Fruit fly (Drosophila melanogaster) whole organism, pupa: ENCODE measurements around the gene CG43165.

Experiments used
- CG10348 ChIP-seq: fragments of 200-800 bp; sonication (Bioruptor generic); IDR thresholded peaks from 2 replicates; pipeline ENCODE4 v1.3.6; 2022; ENCODE audit warnings: missing biosample characterization, missing genetic modification characterization
- CG12605 ChIP-seq: fragments of 200-800 bp; sonication (Bioruptor generic); IDR thresholded peaks from 2 replicates; pipeline ENCODE4 v1.3.6; 2022; ENCODE audit warnings: missing biosample characterization, missing genetic modification characterization
- CG13204 ChIP-seq: fragments of 200-800 bp; sonication (Bioruptor generic); optimal IDR thresholded peaks from 2 replicates; lab custom pipeline; 2018; ENCODE audit warnings: missing biosample characterization, mild to moderate bottlenecking, missing genetic modification characterization, moderate library complexity
- CG14655 ChIP-seq: fragments of 200-800 bp; sonication (Bioruptor generic); optimal IDR thresholded peaks from 3 replicates; lab custom pipeline; 2017; ENCODE audit warnings: mild to moderate bottlenecking, missing biosample characterization, missing genetic modification reagents, missing genetic modification characterization
- CG15710 ChIP-seq: fragments of 200-800 bp; sonication (Bioruptor generic); optimal IDR thresholded peaks from 2 replicates; lab custom pipeline; 2018; ENCODE audit warnings: missing biosample characterization, mild to moderate bottlenecking, missing genetic modification characterization, moderate library complexity
- CG17806 ChIP-seq: fragments of 200-800 bp; sonication (Bioruptor generic); optimal IDR thresholded peaks from 2 replicates; lab custom pipeline; 2018; ENCODE audit warnings: missing biosample characterization, mild to moderate bottlenecking, missing genetic modification characterization, moderate library complexity
- CG32121 ChIP-seq: fragments of 200-800 bp; sonication (Bioruptor generic); IDR thresholded peaks from 2 replicates; pipeline ENCODE4 v1.3.6; 2022; ENCODE audit warnings: missing biosample characterization, missing genetic modification characterization
- CG34367 ChIP-seq: fragments of 200-800 bp; sonication (Bioruptor generic); optimal IDR thresholded peaks from 2 replicates; lab custom pipeline; 2018; ENCODE audit warnings: missing biosample characterization, mild to moderate bottlenecking, missing genetic modification characterization
- CG4496 ChIP-seq: fragments of 200-800 bp; sonication (Bioruptor generic); IDR thresholded peaks from 3 replicates; pipeline ENCODE4 v1.3.6; 2022; ENCODE audit warnings: missing biosample characterization, missing genetic modification characterization
- CG8159 ChIP-seq: fragments of 200-800 bp; sonication (Bioruptor generic); optimal IDR thresholded peaks from 3 replicates; lab custom pipeline; 2018; ENCODE audit warnings: missing biosample characterization, mild to moderate bottlenecking, missing genetic modification characterization, moderate library complexity
- CG8301 ChIP-seq: fragments of 200-800 bp; sonication (Bioruptor generic); optimal IDR thresholded peaks from 2 replicates; lab custom pipeline; 2018; ENCODE audit warnings: missing biosample characterization, mild to moderate bottlenecking, missing genetic modification characterization
- CG9948 ChIP-seq: fragments of 200-800 bp; sonication (Bioruptor generic); optimal IDR thresholded peaks from 2 replicates; lab custom pipeline; 2018; ENCODE audit warnings: missing biosample characterization, mild to moderate bottlenecking, missing genetic modification characterization, moderate library complexity
- D1 ChIP-seq: fragments of 200-800 bp; sonication (Bioruptor generic); optimal IDR thresholded peaks from 2 replicates; lab custom pipeline; 2018; ENCODE audit warnings: missing biosample characterization, mild to moderate bottlenecking, missing genetic modification characterization, moderate library complexity
- EcR ChIP-seq: fragments of 200-800 bp; sonication (Bioruptor generic); optimal IDR thresholded peaks from 3 replicates; lab custom pipeline; 2019; ENCODE audit warnings: missing biosample characterization, missing genetic modification characterization, mild to moderate bottlenecking, moderate library complexity, missing genetic modification reagents
- Ets98B ChIP-seq: fragments of 200-800 bp; sonication (Bioruptor generic); IDR thresholded peaks from 2 replicates; pipeline ENCODE4 v1.3.6; 2022; ENCODE audit warnings: missing biosample characterization, missing genetic modification characterization
- Pif1A ChIP-seq: fragments of 200-800 bp; sonication (Bioruptor generic); optimal IDR thresholded peaks from 3 replicates; lab custom pipeline; 2016; ENCODE audit warnings: missing biosample characterization, missing genetic modification characterization
- Pif1B ChIP-seq: fragments of 200-800 bp; sonication (Bioruptor generic); optimal IDR thresholded peaks from 3 replicates; lab custom pipeline; 2016; ENCODE audit warnings: missing biosample characterization, missing genetic modification characterization
- Snoo ChIP-seq: fragments of 200-800 bp; sonication (Bioruptor generic); optimal IDR thresholded peaks from 3 replicates; lab custom pipeline; 2017; ENCODE audit warnings: missing biosample characterization, mild to moderate bottlenecking, missing genetic modification characterization, inconsistent platforms
- fd96Ca ChIP-seq: fragments of 200-800 bp; sonication (Bioruptor generic); IDR thresholded peaks from 3 replicates; pipeline ENCODE4 v1.3.6; 2022; ENCODE audit warnings: missing biosample characterization, missing genetic modification characterization
- gl ChIP-seq: fragments of 200-800 bp; sonication (Bioruptor generic); optimal IDR thresholded peaks from 2 replicates; lab custom pipeline; 2018; ENCODE audit warnings: missing biosample characterization, mild to moderate bottlenecking, missing genetic modification characterization
- rn ChIP-seq: fragments of 200-800 bp; sonication (Bioruptor generic); IDR thresholded peaks from 2 replicates; pipeline ENCODE4 v1.3.6; 2022; ENCODE audit warnings: missing biosample characterization, missing genetic modification characterization

Gene CG43165

dm6 chr2L:3705438-3705921, 10.7 kb upstream of the CG43165 start, which contains the start of gene CG31778:
Gene CG31778, minus strand, starts transcription at chr2L:3705488.
- TF ChIP-seq gl (tag; lab: Kevin White, UChicago) (peak; percentile 45), CG13204 (GFP tag; lab: Kevin White, UChicago) (peak; percentile 15), D1 (tag; lab: Kevin White, UChicago) (no peak), CG8301 (peak; percentile 70), Pif1A (GFP tag; lab: Kevin White, UChicago) (peak; percentile 56), CG4496 (GFP tag; lab: Robert Waterston, UW) (peak; percentile 87), CG32121 (GFP tag; lab: Robert Waterston, UW) (peak; percentile 76), CG10348 (GFP tag; lab: Robert Waterston, UW) (no peak), CG12605 (GFP tag; lab: Robert Waterston, UW) (peak; percentile 58), Pif1B (GFP tag; lab: Kevin White, UChicago) (peak; percentile 58), CG8159 (tag; lab: Kevin White, UChicago) (peak; percentile 77), CG15710 (peak; percentile 80), Ets98B (GFP tag; lab: Robert Waterston, UW) (peak; percentile 84), rn (GFP tag; lab: Robert Waterston, UW) (peak; percentile 36; the same call in 1 of the 2 replicates), CG34367 (tag; lab: Kevin White, UChicago) (peak; percentile 74), fd96Ca (GFP tag; lab: Robert Waterston, UW) (peak; percentile 69), CG14655 (GFP tag; lab: Kevin White, UChicago) (peak; percentile 73), CG17806 (tag; lab: Kevin White, UChicago) (peak; percentile 81), CG9948 (peak; percentile 60), Snoo (tag; lab: Kevin White, UChicago) (peak; percentile 79), EcR (GFP tag; lab: Kevin White, UChicago) (no peak)

dm6 chr2L:3703260-3703659, 8.4 kb upstream of the CG43165 start, which contains the start of gene CG2816:
Gene CG2816, plus strand, starts transcription at chr2L:3703659.
- TF ChIP-seq CG34367 (tag; lab: Kevin White, UChicago) (peak; percentile 47), Pif1A (GFP tag; lab: Kevin White, UChicago) (peak; percentile 82), Pif1B (GFP tag; lab: Kevin White, UChicago) (peak; percentile 81), CG12605 (GFP tag; lab: Robert Waterston, UW) (peak; percentile 91), CG15710 (no peak), Snoo (tag; lab: Kevin White, UChicago) (peak; percentile 72), CG8301 (peak; percentile 85), CG4496 (GFP tag; lab: Robert Waterston, UW) (peak; percentile 96), gl (tag; lab: Kevin White, UChicago) (no peak), rn (GFP tag; lab: Robert Waterston, UW) (peak; percentile 91), fd96Ca (GFP tag; lab: Robert Waterston, UW) (peak; percentile 97), EcR (GFP tag; lab: Kevin White, UChicago) (no peak), CG32121 (GFP tag; lab: Robert Waterston, UW) (peak; percentile 96), CG10348 (GFP tag; lab: Robert Waterston, UW) (peak; percentile 90), CG14655 (GFP tag; lab: Kevin White, UChicago) (peak; percentile 89), CG8159 (tag; lab: Kevin White, UChicago) (no peak), CG13204 (GFP tag; lab: Kevin White, UChicago) (no peak), CG9948 (no peak), Ets98B (GFP tag; lab: Robert Waterston, UW) (peak; percentile 96), CG17806 (tag; lab: Kevin White, UChicago) (peak; percentile 69), D1 (tag; lab: Kevin White, UChicago) (no peak)

- TF ChIP-seq rn (GFP tag; lab: Robert Waterston, UW) (no peak), CG4496 (GFP tag; lab: Robert Waterston, UW) (no peak), Ets98B (GFP tag; lab: Robert Waterston, UW) (no peak), D1 (tag; lab: Kevin White, UChicago) (no peak), CG8301 (no peak), CG9948 (no peak)
Measured at dm6 chr2L:3701526-3701925, 6.7 kb upstream of the CG43165 start, which contains the start of gene CG43145. Gene CG43145, plus strand, starts transcription at chr2L:3701826.

dm6 chr2L:3700990-3701389, 6.2 kb upstream of the CG43165 start, which contains the start of gene CG42467:
Gene CG42467, plus strand, starts transcription at chr2L:3701290.
- TF ChIP-seq CG34367 (tag; lab: Kevin White, UChicago) (no peak), fd96Ca (GFP tag; lab: Robert Waterston, UW) (no peak), Ets98B (GFP tag; lab: Robert Waterston, UW) (no peak), CG14655 (GFP tag; lab: Kevin White, UChicago) (no peak), CG15710 (no peak), CG32121 (GFP tag; lab: Robert Waterston, UW) (no peak)
- TF ChIP-seq, all 21 proteins: peak for 0

dm6 chr2L:3700374-3700773, 5.6 kb upstream of the CG43165 start, which contains the start of gene Sfp24C1:
Gene Sfp24C1, plus strand, starts transcription at chr2L:3700674.
- no peak for TF ChIP-seq CG32121 (GFP tag; lab: Robert Waterston, UW)
- no peak for TF ChIP-seq CG10348 (GFP tag; lab: Robert Waterston, UW)
- TF ChIP-seq CG17806 (tag; lab: Kevin White, UChicago) = no peak
- TF ChIP-seq CG9948 = no peak
- no peak for TF ChIP-seq CG14655 (GFP tag; lab: Kevin White, UChicago)
- TF ChIP-seq CG8159 (tag; lab: Kevin White, UChicago) = no peak
- no peak for TF ChIP-seq Snoo (tag; lab: Kevin White, UChicago)
- TF ChIP-seq CG13204 (GFP tag; lab: Kevin White, UChicago) = no peak
- no peak for TF ChIP-seq gl (tag; lab: Kevin White, UChicago)
- no peak for TF ChIP-seq EcR (GFP tag; lab: Kevin White, UChicago)
- TF ChIP-seq fd96Ca (GFP tag; lab: Robert Waterston, UW) = no peak
- TF ChIP-seq Pif1A (GFP tag; lab: Kevin White, UChicago) = no peak
- TF ChIP-seq CG15710 = no peak
